Worm (Caenorhabditis elegans) whole organism, L1 larva: ENCODE measurements around the gene F08H9.4.

Experiments used
- dsc-1 ChIP-seq: sonication (generic microtip); optimal IDR thresholded peaks from 2 replicates; lab custom pipeline; 2016; ENCODE audit warnings: mild to moderate bottlenecking, missing genetic modification characterization, missing compliant biosample characterization
- elt-3 ChIP-seq, 6 experiments: fragments of 150-350 bp in 1 of 6; sonication (generic microtip); optimal IDR thresholded peaks; 2 replicates each; lab custom pipeline; 2017 to 2018; ENCODE audit warnings: missing biosample characterization in 6 of 6, missing genetic modification characterization in 6 of 6, inconsistent platforms in 1 of 6
- ets-5 ChIP-seq: fragments of 200-800 bp; sonication (Bioruptor generic); IDR thresholded peaks from 2 replicates; pipeline ENCODE4 v1.3.6; 2022; ENCODE audit warnings: missing genetic modification characterization, missing compliant biosample characterization
- grh-1 ChIP-seq: fragments of 200-800 bp; sonication (Bioruptor generic); IDR thresholded peaks from 2 replicates; pipeline ENCODE4 v1.3.6; 2022; ENCODE audit warnings: missing genetic modification reagents, missing genetic modification characterization, missing compliant biosample characterization
- nhr-28 ChIP-seq: fragments of 150-350 bp; optimal IDR thresholded peaks from 2 replicates; lab custom pipeline; 2014; ENCODE audit warnings: missing biosample characterization, missing genetic modification characterization
- snpc-4 ChIP-seq: fragments of 150-350 bp; optimal IDR thresholded peaks from 2 replicates; lab custom pipeline; 2014; ENCODE audit warnings: missing biosample characterization, missing genetic modification characterization

ce11 chrV:14476680-14477079 lies 12.5 kb upstream of the F08H9.4 start, which contains the start of gene clec-54:
- TF ChIP-seq grh-1 (GFP tag; lab: Robert Waterston, UW) = no peak
- no peak for TF ChIP-seq dsc-1 (tag; lab: Kevin White, UChicago)
- no peak for TF ChIP-seq nhr-28
- TF ChIP-seq elt-3 (tag; optimal IDR thresholded peaks at IDR 0.05; lab: Kevin White, UChicago) = no peak
- TF ChIP-seq ets-5 (GFP tag; lab: Robert Waterston, UW) = no peak
- no peak for TF ChIP-seq snpc-4 (tag; lab: Kevin White, UChicago)
